Worm (Caenorhabditis elegans) whole organism, late embryonic: ENCODE measurements around the gene atz-1.
"Not testable (repeated sequence)": the region's sequence is repeated elsewhere in the genome, so short reads cannot be mapped to it uniquely, and the experiment has no call there.

Experiments
- C08G9.2 ChIP-seq: sonication (generic microtip); optimal IDR thresholded peaks from 2 replicates; lab custom pipeline; 2016; ENCODE audit warnings: mild to moderate bottlenecking, missing genetic modification characterization, moderate library complexity, missing compliant biosample characterization
- C38D4.7 ChIP-seq: fragments of 200-800 bp; sonication (Bioruptor generic); optimal IDR thresholded peaks from 2 replicates; lab custom pipeline; 2018; ENCODE audit warnings: mild to moderate bottlenecking, missing genetic modification characterization, moderate library complexity, missing compliant biosample characterization
- K09A11.1 ChIP-seq: sonication (generic microtip); optimal IDR thresholded peaks from 2 replicates; lab custom pipeline; 2017; ENCODE audit warnings: antibody characterized with exemption, mild to moderate bottlenecking, missing genetic modification characterization, missing compliant biosample characterization; ENCODE audit not compliant: insufficient read depth
- ceh-14 ChIP-seq: sonication (generic microtip); optimal IDR thresholded peaks from 2 replicates; lab custom pipeline; 2016; ENCODE audit warnings: missing genotype, missing genetic modification characterization, missing compliant biosample characterization
- ceh-24 ChIP-seq: sonication (generic microtip); optimal IDR thresholded peaks from 2 replicates; lab custom pipeline; 2016; ENCODE audit warnings: mild to moderate bottlenecking, missing genetic modification characterization, missing compliant biosample characterization
- ceh-30 ChIP-seq: fragments of 150-350 bp; optimal IDR thresholded peaks from 2 replicates; lab custom pipeline; 2014; ENCODE audit warnings: missing biosample characterization, missing genetic modification characterization
- elt-2 ChIP-seq: sonication (generic microtip); optimal IDR thresholded peaks from 2 replicates; lab custom pipeline; 2016; ENCODE audit warnings: missing genetic modification reagents, missing genetic modification characterization, missing compliant biosample characterization
- ets-4 ChIP-seq: sonication (generic microtip); optimal IDR thresholded peaks from 2 replicates; lab custom pipeline; 2016; ENCODE audit warnings: missing genetic modification characterization, missing compliant biosample characterization
- fax-1 ChIP-seq: sonication (generic microtip); optimal IDR thresholded peaks from 2 replicates; lab custom pipeline; 2016; ENCODE audit warnings: missing genotype, missing genetic modification characterization, missing compliant biosample characterization
- fkh-10 ChIP-seq: fragments of 150-350 bp; optimal IDR thresholded peaks from 2 replicates; lab custom pipeline; 2014; ENCODE audit warnings: missing biosample characterization, missing genetic modification reagents, missing genetic modification characterization
- hlh-8 ChIP-seq: sonication (generic microtip); optimal IDR thresholded peaks from 2 replicates; lab custom pipeline; 2016; ENCODE audit warnings: missing genotype, missing genetic modification characterization, missing compliant biosample characterization
- pha-4 ChIP-seq: fragments of 150-350 bp; optimal IDR thresholded peaks from 2 replicates; lab custom pipeline; 2018; ENCODE audit warnings: missing biosample characterization, missing genetic modification reagents, missing genetic modification characterization
- pqm-1 ChIP-seq: sonication (generic microtip); optimal IDR thresholded peaks from 2 replicates; lab custom pipeline; 2016; ENCODE audit warnings: missing genetic modification characterization, missing compliant biosample characterization
- rnt-1 ChIP-seq: sonication (generic microtip); optimal IDR thresholded peaks from 2 replicates; lab custom pipeline; 2016; ENCODE audit warnings: missing genetic modification characterization, missing compliant biosample characterization
- sox-2 ChIP-seq: fragments of 200-800 bp; sonication (Bioruptor generic); IDR thresholded peaks from 2 replicates; pipeline ENCODE4 v1.3.6; 2022; ENCODE audit warnings: missing genetic modification reagents, missing genetic modification characterization, missing compliant biosample characterization
- sox-4 ChIP-seq: sonication (generic microtip); optimal IDR thresholded peaks from 2 replicates; lab custom pipeline; 2017; ENCODE audit warnings: mild to moderate bottlenecking, missing genetic modification characterization, inconsistent platforms, missing compliant biosample characterization
- unc-55 ChIP-seq: sonication (generic microtip); optimal IDR thresholded peaks from 2 replicates; lab custom pipeline; 2017; ENCODE audit warnings: missing biosample characterization, missing genetic modification reagents, missing genetic modification characterization
- zip-5 ChIP-seq: sonication (generic microtip); optimal IDR thresholded peaks from 2 replicates; lab custom pipeline; 2016; ENCODE audit warnings: missing genetic modification characterization, missing compliant biosample characterization

The atz-1 gene

DNA sequence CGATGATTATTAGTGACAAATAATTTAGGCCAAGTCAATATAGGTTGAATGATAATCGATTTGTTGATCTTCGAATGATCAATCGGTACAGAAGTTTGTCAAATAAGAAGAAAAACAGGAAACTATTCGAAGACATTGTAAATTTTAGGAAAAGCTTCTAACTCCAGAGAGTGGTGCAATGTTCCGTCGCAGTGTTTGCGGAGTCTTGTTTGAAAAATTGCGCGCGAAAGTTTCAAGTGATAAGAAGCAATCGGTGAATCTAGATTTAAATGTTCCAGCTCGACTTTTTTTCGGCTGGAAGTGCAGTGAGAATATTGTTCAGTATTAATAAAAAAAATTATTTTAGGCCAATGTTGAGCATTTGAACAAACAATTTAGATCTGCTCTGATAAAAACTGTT lies 41.2 kb downstream of the atz-1 start:
- no peak for TF ChIP-seq sox-2 (GFP tag; lab: Robert Waterston, UW)
- TF ChIP-seq, all 69 proteins: peak for 0

DNA sequence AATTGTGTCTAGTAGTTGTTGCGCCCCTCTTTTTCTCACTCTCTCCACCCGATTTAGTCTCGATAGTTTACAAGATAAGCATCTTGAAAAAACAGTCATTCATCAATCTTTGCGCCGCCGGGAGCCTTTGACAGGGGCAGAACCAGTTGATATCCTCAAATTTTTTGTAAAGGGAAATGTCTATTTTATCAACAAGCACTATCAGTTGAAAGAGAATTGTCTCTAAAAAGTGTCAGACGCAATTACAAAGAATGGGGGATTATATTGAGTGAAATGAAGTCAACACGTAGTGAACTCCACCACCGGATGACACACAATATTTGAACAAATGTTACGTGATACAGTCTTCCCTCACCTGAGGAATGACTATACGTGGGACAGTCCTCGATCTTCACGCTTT lies 41.8 kb downstream of the atz-1 start:
- TF ChIP-seq fax-1 (tag; lab: Kevin White, UChicago) (no peak), ceh-30 (no peak), unc-55 (no peak), elt-2 (no peak), fkh-10 (no peak), ets-4 (tag; lab: Kevin White, UChicago) (no peak), ceh-14 (tag; lab: Kevin White, UChicago) (no peak), C38D4.7 (no peak)

DNA sequence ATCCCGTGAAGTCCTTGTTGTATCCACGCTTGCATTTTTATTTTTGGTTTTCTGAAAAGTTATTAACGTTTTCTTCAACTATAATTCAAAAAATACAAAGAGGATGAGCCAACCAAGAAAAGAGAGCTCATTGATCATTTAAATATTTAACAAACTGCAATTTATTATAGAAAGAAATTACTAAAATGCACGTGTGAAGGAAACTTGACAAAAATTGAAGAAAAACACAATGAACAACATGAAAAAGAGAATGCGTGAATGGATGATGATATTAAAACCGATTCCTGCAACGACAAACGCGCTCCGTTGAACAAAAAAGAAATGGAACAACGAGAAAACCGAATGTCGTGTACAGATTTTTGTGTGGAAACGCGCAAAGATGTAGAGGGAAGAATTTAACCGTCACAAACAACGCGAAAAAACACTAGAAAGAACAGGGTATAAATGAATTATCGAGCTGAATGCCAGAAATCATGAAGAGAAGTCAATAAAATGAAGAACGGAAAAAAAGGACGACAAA lies 45.0 kb downstream of the atz-1 start, which contains the start of gene ufd-1:
ufd-1 (minus strand) TSS at position 51 of the 520 bp plus-strand sequence.
- no peak for TF ChIP-seq pha-4 (tag; lab: Kevin White, UChicago)
- no peak for TF ChIP-seq fax-1 (tag; lab: Kevin White, UChicago)
- no peak for TF ChIP-seq C08G9.2 (tag; lab: Kevin White, UChicago)
- TF ChIP-seq hlh-8 (tag; lab: Kevin White, UChicago) = no peak
- TF ChIP-seq rnt-1 (tag; lab: Kevin White, UChicago) = no peak
- TF ChIP-seq ceh-24 (tag; lab: Kevin White, UChicago) = no peak
- no peak for TF ChIP-seq pqm-1 (tag; lab: Kevin White, UChicago)

DNA sequence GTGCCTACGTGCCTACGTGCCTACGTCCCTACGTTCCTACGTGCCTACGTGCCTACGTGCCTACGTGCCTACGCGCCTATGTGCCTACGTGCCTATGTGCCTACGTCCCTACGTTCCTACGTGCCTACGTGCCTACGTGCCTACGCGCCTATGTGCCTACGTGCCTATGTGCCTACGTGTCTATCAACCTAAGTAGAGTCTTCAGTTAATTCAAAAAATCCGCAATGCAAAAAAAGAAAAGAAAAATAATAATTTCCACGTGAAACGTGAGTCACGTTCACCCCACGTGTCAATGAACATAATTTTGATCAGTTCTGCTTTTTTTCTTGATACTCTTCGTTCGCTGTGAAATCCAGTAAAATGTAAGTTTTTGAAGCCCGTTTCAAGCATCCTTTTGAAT lies 49.0 kb downstream of the atz-1 start, which contains the start of gene F19B6.3:
F19B6.3 (plus strand) TSS at position 301 of the 400 bp plus-strand sequence.
- TF ChIP-seq sox-4, K09A11.1, zip-5 (tag; lab: Kevin White, UChicago): not testable (repeated sequence)
